Fruit fly (Drosophila melanogaster) whole organism, wandering third instar larva: ENCODE measurements around the gene PIG-U.

Source experiments
- Abd-B ChIP-seq: fragments of >200 bp; optimal IDR thresholded peaks from 2 replicates; lab custom pipeline; 2017; ENCODE audit warnings: missing biosample characterization, missing genetic modification characterization
- CG32264 ChIP-seq: fragments of 200-800 bp; sonication (Bioruptor generic); optimal IDR thresholded peaks from 2 replicates; lab custom pipeline; 2016; ENCODE audit warnings: missing biosample characterization, missing genetic modification characterization
- CG9705 ChIP-seq: fragments of 200-800 bp; sonication (Bioruptor generic); optimal IDR thresholded peaks from 2 replicates; lab custom pipeline; 2018; ENCODE audit warnings: missing biosample characterization, mild to moderate bottlenecking, missing genetic modification characterization
- CrebA ChIP-seq: fragments of 200-800 bp; sonication (Bioruptor generic); optimal IDR thresholded peaks from 2 replicates; lab custom pipeline; 2016; ENCODE audit warnings: missing biosample characterization, mild to moderate bottlenecking, missing genetic modification characterization, borderline replicate concordance
- Dfd ChIP-seq: fragments of >200 bp; optimal IDR thresholded peaks from 2 replicates; lab custom pipeline; 2017; ENCODE audit warnings: missing biosample characterization, missing genetic modification characterization
- Dif ChIP-seq: fragments of 200-275, 200-300 bp; sonication (Bioruptor generic); optimal IDR thresholded peaks from 2 replicates; lab custom pipeline; 2018; ENCODE audit warnings: missing biosample characterization, missing genetic modification characterization; ENCODE audit not compliant: partially characterized antibody
- GATAd ChIP-seq: sonication (Bioruptor generic); optimal IDR thresholded peaks from 2 replicates; lab custom pipeline; 2016; ENCODE audit warnings: missing biosample characterization, missing genetic modification characterization
- HLH106 ChIP-seq: fragments of 200-800 bp; optimal IDR thresholded peaks from 3 replicates; lab custom pipeline; 2019; ENCODE audit warnings: missing biosample characterization, mild to moderate bottlenecking, missing genetic modification characterization, moderate library complexity
- Hnf4 ChIP-seq: fragments of 200-800 bp; sonication (Bioruptor generic); optimal IDR thresholded peaks from 2 replicates; lab custom pipeline; 2016; ENCODE audit warnings: missing biosample characterization, mild to moderate bottlenecking, missing genetic modification characterization
- Hr78 ChIP-seq: fragments of >200 bp; optimal IDR thresholded peaks from 2 replicates; lab custom pipeline; 2017; ENCODE audit warnings: missing biosample characterization, missing genetic modification characterization
- Hr83 ChIP-seq: fragments of 200-300 bp; sonication (Bioruptor generic); optimal IDR thresholded peaks from 2 replicates; lab custom pipeline; 2016; ENCODE audit warnings: missing biosample characterization, mild to moderate bottlenecking, missing genetic modification characterization, moderate library complexity; ENCODE audit not compliant: poor library complexity, severe bottlenecking
- Jra ChIP-seq: sonication (Bioruptor generic); optimal IDR thresholded peaks from 2 replicates; lab custom pipeline; 2016; ENCODE audit warnings: missing biosample characterization, missing genetic modification characterization
- Mio ChIP-seq: sonication (Bioruptor generic); optimal IDR thresholded peaks from 2 replicates; lab custom pipeline; 2016; ENCODE audit warnings: missing biosample characterization, missing genetic modification characterization
- Myc ChIP-seq: fragments of >200 bp; optimal IDR thresholded peaks from 2 replicates; lab custom pipeline; 2017
- N ChIP-seq: fragments of >200 bp; optimal IDR thresholded peaks from 2 replicates; lab custom pipeline; 2018; ENCODE audit warnings: missing biosample characterization, missing external identifiers, missing genetic modification characterization
- OdsH ChIP-seq: fragments of 200-800 bp; sonication (Bioruptor generic); optimal IDR thresholded peaks from 2 replicates; lab custom pipeline; 2016; ENCODE audit warnings: missing biosample characterization, mild to moderate bottlenecking, missing genetic modification characterization
- Rel ChIP-seq, 2 experiments: fragments of 200-800 bp; sonication (Bioruptor generic) in 1 of 2; optimal IDR thresholded peaks; 2 replicates in 1 of 2; 3 replicates in 1 of 2; lab custom pipeline; 2016 to 2019; ENCODE audit warnings: mild to moderate bottlenecking in 2 of 2, missing biosample characterization in 2 of 2, missing genetic modification characterization in 2 of 2, moderate library complexity in 1 of 2
- Sp1 ChIP-seq: fragments of 200-800 bp; sonication (Bioruptor generic); optimal IDR thresholded peaks from 3 replicates; lab custom pipeline; 2019; ENCODE audit warnings: missing biosample characterization, mild to moderate bottlenecking, missing genetic modification characterization, moderate library complexity
- Vsx2 ChIP-seq: fragments of 200-300, 225-300 bp; sonication (Bioruptor generic); optimal IDR thresholded peaks from 2 replicates; lab custom pipeline; 2018; ENCODE audit warnings: missing biosample characterization, missing genetic modification characterization; ENCODE audit not compliant: partially characterized antibody
- br ChIP-seq: fragments of 200-800 bp; sonication (Bioruptor generic); optimal IDR thresholded peaks from 2 replicates; lab custom pipeline; 2016; ENCODE audit warnings: missing biosample characterization, missing genetic modification characterization
- brk ChIP-seq: fragments of 200-800 bp; sonication (Bioruptor generic); optimal IDR thresholded peaks from 2 replicates; lab custom pipeline; 2016; ENCODE audit warnings: missing biosample characterization, mild to moderate bottlenecking, missing genetic modification characterization
- dl ChIP-seq, 2 experiments: fragments of 175-275, 200-275 bp in 1 of 2; fragments of 200-275 bp in 1 of 2; sonication (Bioruptor generic); optimal IDR thresholded peaks; lab custom pipeline; 2018; ENCODE audit warnings: mild to moderate bottlenecking in 2 of 2, missing biosample characterization in 2 of 2, missing genetic modification characterization in 2 of 2, moderate library complexity in 2 of 2; ENCODE audit not compliant: partially characterized antibody in 2 of 2, insufficient read depth in 1 of 2
- dmrt93B ChIP-seq: fragments of 200-800 bp; sonication (Bioruptor generic); optimal IDR thresholded peaks from 2 replicates; lab custom pipeline; 2018; ENCODE audit warnings: missing biosample characterization, mild to moderate bottlenecking, missing genetic modification characterization
- dsf ChIP-seq: sonication (Bioruptor generic); optimal IDR thresholded peaks from 2 replicates; lab custom pipeline; 2016; ENCODE audit warnings: missing biosample characterization, missing genetic modification characterization, borderline replicate concordance
- ey ChIP-seq: fragments of 200-800 bp; sonication (Bioruptor generic); optimal IDR thresholded peaks from 2 replicates; lab custom pipeline; 2016; ENCODE audit warnings: missing biosample characterization, missing genetic modification characterization
- foxo ChIP-seq, 2 experiments: fragments of 200-800 bp; sonication (Bioruptor generic); optimal IDR thresholded peaks; 2 replicates in 1 of 2; 3 replicates in 1 of 2; lab custom pipeline; 2016 to 2017; ENCODE audit warnings: missing biosample characterization in 2 of 2, missing genetic modification characterization in 2 of 2
- fru ChIP-seq: fragments of 200-800 bp; sonication (Bioruptor generic); optimal IDR thresholded peaks from 3 replicates; lab custom pipeline; 2016; ENCODE audit warnings: missing biosample characterization, mild to moderate bottlenecking, missing genetic modification characterization
- h ChIP-seq: fragments of 200-800 bp; sonication (Bioruptor generic); optimal IDR thresholded peaks from 3 replicates; lab custom pipeline; 2016; ENCODE audit warnings: missing biosample characterization, mild to moderate bottlenecking, missing genetic modification characterization
- jim ChIP-seq: fragments of 175-275, 200-325 bp; sonication (Bioruptor generic); optimal IDR thresholded peaks from 2 replicates; lab custom pipeline; 2016; ENCODE audit warnings: missing biosample characterization, mild to moderate bottlenecking, missing genetic modification characterization
- lola ChIP-seq: fragments of >200 bp; optimal IDR thresholded peaks from 2 replicates; lab custom pipeline; 2017; ENCODE audit warnings: missing biosample characterization, missing genetic modification characterization
- pan ChIP-seq: fragments of >200 bp; optimal IDR thresholded peaks from 2 replicates; lab custom pipeline; 2017
- psq ChIP-seq: fragments of 200-800 bp; sonication (Bioruptor generic); optimal IDR thresholded peaks from 3 replicates; lab custom pipeline; 2017; ENCODE audit warnings: missing biosample characterization, mild to moderate bottlenecking, missing genetic modification characterization, moderate library complexity
- rgr ChIP-seq: fragments of 200-800 bp; sonication (Bioruptor generic); optimal IDR thresholded peaks from 3 replicates; lab custom pipeline; 2016; ENCODE audit warnings: missing biosample characterization, mild to moderate bottlenecking, missing genetic modification characterization
- sage ChIP-seq: fragments of 200-800 bp; sonication (Bioruptor generic); optimal IDR thresholded peaks from 2 replicates; lab custom pipeline; 2016; ENCODE audit warnings: missing biosample characterization, mild to moderate bottlenecking, missing genetic modification characterization
- sv ChIP-seq: fragments of 200-800 bp; sonication (Bioruptor generic); optimal IDR thresholded peaks from 3 replicates; lab custom pipeline; 2016; ENCODE audit warnings: missing biosample characterization, missing genetic modification characterization
- tai ChIP-seq: sonication (Bioruptor generic); optimal IDR thresholded peaks from 2 replicates; lab custom pipeline; 2016; ENCODE audit warnings: missing biosample characterization, missing genetic modification characterization
- usp ChIP-seq: fragments of >200 bp; optimal IDR thresholded peaks from 2 replicates; lab custom pipeline; 2017; ENCODE audit warnings: missing biosample characterization, missing genetic modification characterization
- woc ChIP-seq: sonication (Bioruptor generic); optimal IDR thresholded peaks from 2 replicates; lab custom pipeline; 2016; ENCODE audit warnings: missing biosample characterization, mild to moderate bottlenecking, missing genetic modification characterization

PIG-U gene

DNA sequence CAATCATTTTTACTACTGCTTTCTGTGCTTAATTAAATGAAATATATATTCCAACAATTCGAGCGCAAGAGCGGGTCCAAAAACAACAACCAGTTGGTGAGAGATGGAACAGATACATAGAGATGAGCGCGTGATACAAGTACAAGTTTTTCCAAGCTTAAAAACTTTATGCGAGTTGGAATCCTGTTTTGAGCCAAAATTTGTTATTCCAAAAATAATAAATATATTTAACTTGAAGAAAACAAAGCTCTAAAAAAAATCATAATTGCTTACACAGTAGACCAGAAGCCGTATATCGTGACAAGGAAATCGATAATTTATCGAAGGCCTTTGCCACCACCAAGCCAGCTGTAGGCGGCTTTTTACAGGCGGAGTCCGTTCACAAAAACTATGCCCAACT, at the start of gene PIG-U, which contains the start of gene CG13097:
PIG-U (plus strand) TSS at position 349 of the 400 bp plus-strand sequence.
CG13097 (minus strand) TSS at position 121 of the 400 bp plus-strand sequence.
- TF ChIP-seq GATAd (GFP tag; lab: Kevin White, UChicago) = peak; percentile 62
- TF ChIP-seq woc (GFP tag; lab: Kevin White, UChicago) = no peak
- no peak for TF ChIP-seq Sp1 (GFP tag; lab: Kevin White, UChicago)
- TF ChIP-seq lola (GFP tag; lab: Kevin White, UChicago) = no peak
- peak; percentile 94 for TF ChIP-seq Hr83 (GFP tag; lab: Kevin White, UChicago)
- TF ChIP-seq Abd-B (GFP tag; lab: Kevin White, UChicago) = no peak
- no peak for TF ChIP-seq jim
- peak; percentile 2 for TF ChIP-seq Rel (GFP tag; optimal IDR thresholded peaks at IDR 0.05; lab: Kevin White, UChicago)
- TF ChIP-seq Rel (tag; optimal IDR thresholded peaks at IDR 0.05; lab: Kevin White, UChicago) = peak; percentile 62
- TF ChIP-seq Dfd = no peak
- TF ChIP-seq Jra = peak; percentile 90
- TF ChIP-seq ey (GFP tag; lab: Kevin White, UChicago) = peak; percentile 89
- TF ChIP-seq dmrt93B (GFP tag; lab: Kevin White, UChicago) = no peak
- TF ChIP-seq foxo (GFP tag; optimal IDR thresholded peaks at IDR 0.05; lab: Kevin White, UChicago) = peak; percentile 65 to 93
- peak; percentile 78 for TF ChIP-seq sv (GFP tag; lab: Kevin White, UChicago)
- peak; percentile 66 for TF ChIP-seq CG32264 (GFP tag; lab: Kevin White, UChicago)
- TF ChIP-seq OdsH (GFP tag; lab: Kevin White, UChicago) = peak; percentile 85
- peak; percentile 93 for TF ChIP-seq Hnf4 (GFP tag; lab: Kevin White, UChicago)
- peak; percentile 20 for TF ChIP-seq Mio (GFP tag; lab: Kevin White, UChicago)
- TF ChIP-seq fru (GFP tag; lab: Kevin White, UChicago) = peak; percentile 86
- peak; percentile 80 for TF ChIP-seq psq
- peak; percentile 89 for TF ChIP-seq br (GFP tag; lab: Kevin White, UChicago)
- no peak for TF ChIP-seq brk (GFP tag; lab: Kevin White, UChicago)
- peak; percentile 93 for TF ChIP-seq h (GFP tag; lab: Kevin White, UChicago)
- no peak for TF ChIP-seq Hr78
- TF ChIP-seq CG9705 (GFP tag; lab: Kevin White, UChicago) = peak; percentile 79
- TF ChIP-seq Vsx2 (GFP tag; lab: Kevin White, UChicago) = no peak
- TF ChIP-seq dsf = peak; percentile 88
- peak; percentile 88 for TF ChIP-seq HLH106 (tag; lab: Kevin White, UChicago)
- no peak for TF ChIP-seq Myc (lab: Kevin White, UChicago)

DNA sequence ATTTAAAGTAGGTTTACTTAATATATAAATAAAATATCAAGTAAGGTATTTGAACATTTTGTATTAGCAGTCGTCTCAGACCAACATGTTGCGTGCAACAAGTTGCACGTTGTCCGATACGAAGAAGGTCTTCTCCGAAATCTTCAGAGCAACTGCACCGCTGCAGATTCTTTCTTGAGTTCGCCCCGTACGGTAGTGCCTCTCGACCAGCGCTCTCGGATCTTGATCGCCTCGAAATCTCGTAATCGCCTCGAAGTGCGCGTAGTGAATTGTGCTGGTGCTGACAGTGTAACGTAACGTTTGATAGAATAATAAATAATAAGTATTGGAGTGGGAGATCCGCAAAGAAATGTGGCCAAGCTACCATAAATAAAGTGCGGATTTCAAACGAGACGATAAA, 48.3 kb upstream of the PIG-U start, which contains the start of gene dachs:
dachs (plus strand) TSS at position 175 of the 400 bp plus-strand sequence.
- TF ChIP-seq Myc (lab: Kevin White, UChicago) (no peak), Dif (GFP tag; lab: Kevin White, UChicago) (no peak)

DNA sequence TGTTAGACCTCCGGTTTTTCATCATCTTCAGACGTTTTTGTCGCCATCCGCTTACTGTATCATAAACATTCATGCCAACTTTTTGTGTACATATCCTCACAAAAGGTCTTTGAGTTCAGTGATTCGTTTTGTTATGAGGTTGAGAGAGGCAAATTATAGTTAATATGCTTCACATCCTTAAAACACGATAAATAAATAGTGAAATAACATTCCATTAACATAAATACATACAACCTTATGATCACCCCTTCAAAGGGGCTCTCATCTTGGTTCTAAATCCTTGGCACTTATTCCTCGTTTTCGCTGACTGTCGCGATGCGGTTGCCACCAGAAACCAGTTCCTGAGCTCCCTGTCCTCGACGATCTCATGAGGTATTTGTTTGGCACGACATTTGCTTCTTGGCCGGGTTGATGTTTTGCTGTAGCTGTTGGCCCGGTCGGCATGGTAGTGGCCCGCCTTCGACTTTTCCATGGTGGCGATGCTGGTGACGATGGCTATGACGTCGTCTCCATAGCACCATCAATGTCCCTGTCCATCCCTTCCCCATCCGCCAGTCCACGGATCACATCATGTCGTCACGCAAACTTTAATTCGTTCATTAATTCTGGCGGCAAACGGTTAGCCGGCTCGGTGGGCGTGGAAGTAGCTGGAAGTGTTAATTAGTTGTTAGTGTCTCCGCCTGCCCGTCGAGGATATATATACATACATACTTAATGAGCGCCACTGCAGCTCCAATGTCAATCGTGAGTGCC, 45.8 kb upstream of the PIG-U start:
- TF ChIP-seq pan (no peak), foxo (GFP tag; optimal IDR thresholded peaks at IDR 0.05; lab: Kevin White, UChicago) (peak in 1 of 2 experiments; percentile 52), lola (GFP tag; lab: Kevin White, UChicago) (no peak), woc (GFP tag; lab: Kevin White, UChicago) (peak; percentile 35), Myc (lab: Kevin White, UChicago) (no peak), HLH106 (tag; lab: Kevin White, UChicago) (peak; percentile 48), ey (GFP tag; lab: Kevin White, UChicago) (peak; percentile 30), Dif (GFP tag; lab: Kevin White, UChicago) (no peak), Hr78 (no peak), fru (GFP tag; lab: Kevin White, UChicago) (peak; percentile 48), Hr83 (GFP tag; lab: Kevin White, UChicago) (no peak), dsf (no peak), tai (GFP tag; lab: Kevin White, UChicago) (no peak), Vsx2 (GFP tag; lab: Kevin White, UChicago) (no peak), dmrt93B (GFP tag; lab: Kevin White, UChicago) (no peak), sv (GFP tag; lab: Kevin White, UChicago) (no peak), CG32264 (GFP tag; lab: Kevin White, UChicago) (no peak), GATAd (GFP tag; lab: Kevin White, UChicago) (no peak), usp (GFP tag; lab: Kevin White, UChicago) (no peak), sage (GFP tag; lab: Kevin White, UChicago) (no peak), psq (peak; percentile 11), h (GFP tag; lab: Kevin White, UChicago) (peak; percentile 40), dl (GFP tag; optimal IDR thresholded peaks at IDR 0.05; lab: Kevin White, UChicago; ENCODE audit: insufficient read depth in 1 of 2, partially characterized antibody in 2 of 2) (no peak), Abd-B (GFP tag; lab: Kevin White, UChicago) (no peak), Jra (no peak), Dfd (no peak), rgr (GFP tag; lab: Kevin White, UChicago) (peak; percentile 11), Rel (GFP tag; optimal IDR thresholded peaks at IDR 0.05; lab: Kevin White, UChicago) (no peak), Rel (tag; optimal IDR thresholded peaks at IDR 0.05; lab: Kevin White, UChicago) (no peak), CrebA (GFP tag; lab: Kevin White, UChicago) (no peak), CG9705 (GFP tag; lab: Kevin White, UChicago) (no peak), OdsH (GFP tag; lab: Kevin White, UChicago) (peak; percentile 33), brk (GFP tag; lab: Kevin White, UChicago) (no peak), Mio (GFP tag; lab: Kevin White, UChicago) (no peak), Hnf4 (GFP tag; lab: Kevin White, UChicago) (no peak), jim (no peak), br (GFP tag; lab: Kevin White, UChicago) (no peak), Sp1 (GFP tag; lab: Kevin White, UChicago) (no peak), N (no peak)
